Worm (Caenorhabditis elegans): ENCODE results near the gene T16A9.5.

The T16A9.5 gene

DNA sequence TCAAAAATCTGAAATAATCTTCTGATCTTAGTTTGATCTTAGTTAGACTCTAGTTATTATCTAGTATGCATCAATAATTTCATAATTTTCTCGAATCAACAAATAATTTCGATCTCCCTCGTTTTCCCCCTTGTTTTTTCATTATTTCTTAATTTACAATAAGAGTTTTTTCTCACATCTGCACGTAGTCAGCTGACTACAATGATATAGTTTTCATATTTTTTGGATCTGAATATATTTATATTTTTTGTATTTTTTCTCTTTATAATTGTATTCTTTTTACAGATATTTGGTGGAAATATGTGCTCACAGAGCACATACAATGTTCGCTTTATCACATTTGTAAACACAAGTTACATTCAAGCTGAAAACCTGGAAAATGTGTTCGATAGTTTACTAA is 28.9 kb upstream of the T16A9.5 start, which contains the start of gene sre-7:
TSS of gene sre-7 (plus strand) at position 301 of the 400 bp plus-strand sequence.
- TF ChIP-seq hmg-11 (tag; optimal IDR thresholded peaks at IDR 0.05) (no peak), mdl-1 (tag; optimal IDR thresholded peaks at IDR 0.05) (no peak), lin-15B (tag; optimal IDR thresholded peaks at IDR 0.05) (no peak), R02D3.7 (tag; optimal IDR thresholded peaks at IDR 0.05) (no peak), nhr-43 (tag; optimal IDR thresholded peaks at IDR 0.05; ENCODE audit: poor library complexity, severe bottlenecking) (no peak), ceh-82 (tag; optimal IDR thresholded peaks at IDR 0.05) (no peak), elt-3 (tag; optimal IDR thresholded peaks at IDR 0.05) (no peak), unc-39 (tag; optimal IDR thresholded peaks at IDR 0.05) (no peak), skn-1 (tag; optimal IDR thresholded peaks at IDR 0.05) (no peak), nhr-76 (tag; optimal IDR thresholded peaks at IDR 0.05) (no peak), fos-1 (tag; optimal IDR thresholded peaks at IDR 0.05) (no peak), zag-1 (tag; optimal IDR thresholded peaks at IDR 0.05) (no peak), nhr-237 (tag; optimal IDR thresholded peaks at IDR 0.05) (no peak), fkh-2 (tag; optimal IDR thresholded peaks at IDR 0.05) (no peak), egl-5 (tag; optimal IDR thresholded peaks at IDR 0.05) (no peak), daf-12 (tag; optimal IDR thresholded peaks at IDR 0.05) (no peak), ztf-11 (tag; optimal IDR thresholded peaks at IDR 0.05) (no peak), nhr-12 (tag; optimal IDR thresholded peaks at IDR 0.05) (no peak)

DNA sequence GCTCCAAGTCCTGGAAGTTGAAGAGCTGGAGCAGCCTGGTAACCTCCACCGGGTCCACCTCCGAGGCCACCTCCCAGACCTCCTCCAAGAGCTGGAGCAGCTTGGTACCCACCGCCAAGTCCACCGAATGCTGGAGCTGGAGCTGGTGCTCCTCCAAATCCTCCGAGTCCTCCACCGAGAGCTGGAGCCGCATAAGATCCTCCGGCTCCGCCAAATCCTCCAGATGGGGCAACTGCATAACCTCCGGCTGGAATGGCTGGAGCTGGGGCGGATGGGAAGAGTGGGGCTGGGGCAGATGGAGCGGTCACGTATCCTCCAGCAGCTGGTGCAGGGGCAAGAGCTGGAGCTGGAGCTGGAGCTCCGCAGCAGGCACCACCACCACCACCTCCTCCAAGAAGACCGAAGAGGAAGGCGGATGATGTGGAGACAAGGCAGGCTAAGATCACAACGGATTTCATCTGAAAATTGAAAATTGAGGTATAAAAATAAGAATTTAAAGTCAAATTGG is 25.7 kb upstream of the T16A9.5 start, which contains the start of gene K02E11.10:
TSS of gene K02E11.10 (minus strand) at position 458 of the 508 bp plus-strand sequence.
- no peak for TF ChIP-seq zag-1 (tag; optimal IDR thresholded peaks at IDR 0.05)
- no peak for TF ChIP-seq pha-4 (tag; optimal IDR thresholded peaks at IDR 0.05)
- no peak for TF ChIP-seq ama-1 (optimal IDR thresholded peaks at IDR 0.05)
- TF ChIP-seq R02D3.7 (tag; optimal IDR thresholded peaks at IDR 0.05) = no peak
- TF ChIP-seq fos-1 (tag; optimal IDR thresholded peaks at IDR 0.05) = no peak
- TF ChIP-seq ztf-4 (tag; optimal IDR thresholded peaks at IDR 0.05) = no peak
- no peak for TF ChIP-seq eor-1 (tag; optimal IDR thresholded peaks at IDR 0.05)
- TF ChIP-seq mml-1 (tag; optimal IDR thresholded peaks at IDR 0.05) = no peak
- no peak for TF ChIP-seq nhr-11 (tag; optimal IDR thresholded peaks at IDR 0.05)
- no peak for TF ChIP-seq nhr-23 (tag; optimal IDR thresholded peaks at IDR 0.05)
- TF ChIP-seq elt-1 (tag; optimal IDR thresholded peaks at IDR 0.05) = no peak

DNA sequence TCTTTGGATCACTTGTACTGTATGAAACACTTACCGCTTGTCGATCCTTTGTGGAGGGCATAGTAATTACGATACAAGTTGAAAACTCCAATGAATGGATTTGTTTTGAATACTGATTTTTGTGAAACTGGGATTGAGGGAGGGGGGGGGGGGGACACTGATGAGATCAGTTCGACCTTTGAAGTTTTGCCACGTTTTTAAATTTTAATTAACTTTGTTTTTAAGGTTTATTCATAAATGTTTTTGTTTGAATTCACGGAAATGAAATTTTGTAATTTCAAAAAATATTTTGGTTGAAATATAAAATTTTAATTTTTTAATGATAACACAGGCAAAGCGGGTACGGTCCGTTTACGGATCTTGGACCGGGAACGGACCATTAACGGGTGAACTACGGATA is 20.9 kb upstream of the T16A9.5 start, which contains the start of gene ent-3:
TSS of gene ent-3 (minus strand) at position 101 of the 400 bp plus-strand sequence.
- TF ChIP-seq sea-2 (GFP tag; optimal IDR thresholded peaks at IDR 0.05) = no peak
- no peak for TF ChIP-seq ama-1 (optimal IDR thresholded peaks at IDR 0.05)
- no peak for TF ChIP-seq tbx-2 (tag; optimal IDR thresholded peaks at IDR 0.05)
- no peak for TF ChIP-seq hmg-11 (tag; optimal IDR thresholded peaks at IDR 0.05)
- no peak for TF ChIP-seq unc-39 (tag; optimal IDR thresholded peaks at IDR 0.05)
- TF ChIP-seq ceh-9 (tag; optimal IDR thresholded peaks at IDR 0.05) = no peak
- no peak for TF ChIP-seq nfya-1 (tag; optimal IDR thresholded peaks at IDR 0.05; ENCODE audit: insufficient read depth)
- no peak for TF ChIP-seq lsy-12 (tag; optimal IDR thresholded peaks at IDR 0.05)
- no peak for TF ChIP-seq nhr-11 (tag; optimal IDR thresholded peaks at IDR 0.05)
- TF ChIP-seq ceh-82 (tag; optimal IDR thresholded peaks at IDR 0.05) = no peak
- no peak for TF ChIP-seq nhr-12 (tag; optimal IDR thresholded peaks at IDR 0.05)
- no peak for TF ChIP-seq nhr-76 (tag; optimal IDR thresholded peaks at IDR 0.05)
- TF ChIP-seq egl-5 (tag; optimal IDR thresholded peaks at IDR 0.05) = no peak
- TF ChIP-seq daf-12 (tag; optimal IDR thresholded peaks at IDR 0.05) = no peak
- TF ChIP-seq egl-27 (tag; optimal IDR thresholded peaks at IDR 0.05) = no peak
- TF ChIP-seq fos-1 (tag; optimal IDR thresholded peaks at IDR 0.05) = no peak
- no peak for TF ChIP-seq ceh-28 (tag; optimal IDR thresholded peaks at IDR 0.05)
- no peak for TF ChIP-seq R02D3.7 (tag; optimal IDR thresholded peaks at IDR 0.05)
- TF ChIP-seq lin-39 (tag; optimal IDR thresholded peaks at IDR 0.05) = no peak

DNA sequence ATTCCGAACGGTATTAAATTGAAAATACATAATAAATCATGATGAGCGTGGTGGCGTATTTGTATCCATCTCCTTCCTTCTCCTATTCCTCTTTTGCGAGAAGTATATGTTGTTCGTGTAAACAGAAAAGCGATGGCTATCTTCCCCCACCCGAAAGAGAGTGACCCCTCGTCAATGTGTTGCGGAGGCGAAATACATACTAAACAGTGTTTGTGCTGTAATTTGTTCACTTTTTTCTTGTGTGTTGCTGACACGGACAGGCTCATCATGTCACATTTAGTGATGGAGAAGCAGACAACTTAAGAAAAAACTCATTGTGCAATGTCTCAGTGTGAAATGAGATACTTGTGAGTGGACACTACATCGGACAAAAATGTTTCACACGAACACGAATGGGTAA is 16.6 kb upstream of the T16A9.5 start:
- TF ChIP-seq pqm-1 (tag; optimal IDR thresholded peaks at IDR 0.05) (no peak), fkh-2 (tag; optimal IDR thresholded peaks at IDR 0.05) (no peak), unc-62 (GFP tag; optimal IDR thresholded peaks at IDR 0.05) (no peak), mml-1 (tag; optimal IDR thresholded peaks at IDR 0.05) (no peak), elt-3 (tag; optimal IDR thresholded peaks at IDR 0.05) (no peak), daf-12 (tag; optimal IDR thresholded peaks at IDR 0.05) (no peak), nhr-25 (tag; optimal IDR thresholded peaks at IDR 0.05) (no peak), nhr-12 (tag; optimal IDR thresholded peaks at IDR 0.05) (no peak), nhr-23 (tag; optimal IDR thresholded peaks at IDR 0.05) (no peak), egl-27 (tag; optimal IDR thresholded peaks at IDR 0.05) (no peak), nhr-76 (tag; optimal IDR thresholded peaks at IDR 0.05) (no peak), elt-1 (tag; optimal IDR thresholded peaks at IDR 0.05) (no peak), nhr-43 (tag; optimal IDR thresholded peaks at IDR 0.05; ENCODE audit: poor library complexity, severe bottlenecking) (no peak), nhr-237 (tag; optimal IDR thresholded peaks at IDR 0.05) (no peak), zag-1 (tag; optimal IDR thresholded peaks at IDR 0.05) (no peak), nhr-11 (tag; optimal IDR thresholded peaks at IDR 0.05) (no peak), pha-4 (tag; optimal IDR thresholded peaks at IDR 0.05) (no peak), elt-2 (tag; optimal IDR thresholded peaks at IDR 0.05) (no peak), egl-5 (tag; optimal IDR thresholded peaks at IDR 0.05) (no peak), lin-15B (tag; optimal IDR thresholded peaks at IDR 0.05) (no peak)

Data from whole organism, L3 larva.